Worm (Caenorhabditis elegans) whole organism, young adult: Measurements from ENCODE around the gene acr-20.

Source experiments
- B0019.2 ChIP-seq: fragments of 200-800 bp; sonication (Bioruptor generic); conservative IDR thresholded peaks from 2 replicates; pipeline ENCODE4 v1.3.6; 2022; ENCODE audit warnings: missing genetic modification reagents, missing genetic modification characterization, missing compliant biosample characterization
- F49E8.2 ChIP-seq: sonication (generic microtip); optimal IDR thresholded peaks from 3 replicates; lab custom pipeline; 2017; ENCODE audit warnings: missing genetic modification characterization, mild to moderate bottlenecking, missing compliant biosample characterization, antibody characterized with exemption, moderate library complexity; ENCODE audit not compliant: insufficient read depth
- F52B5.7 ChIP-seq: sonication (generic microtip); optimal IDR thresholded peaks from 2 replicates; lab custom pipeline; 2016; ENCODE audit warnings: mild to moderate bottlenecking, missing genetic modification characterization, missing compliant biosample characterization
- Y53G8AR.9 ChIP-seq: fragments of 200-800 bp; sonication (Bioruptor generic); conservative IDR thresholded peaks from 2 replicates; pipeline ENCODE4 v1.3.6; 2022; ENCODE audit warnings: missing genetic modification reagents, missing genetic modification characterization, missing compliant biosample characterization
- Y79H2A.3 ChIP-seq: fragments of 200-800 bp; sonication (Bioruptor generic); conservative IDR thresholded peaks from 2 replicates; pipeline ENCODE4 v1.3.6; 2022; ENCODE audit warnings: missing genetic modification reagents, missing genetic modification characterization, missing compliant biosample characterization
- ZK185.1 ChIP-seq: sonication (generic microtip); optimal IDR thresholded peaks from 2 replicates; lab custom pipeline; 2016; ENCODE audit warnings: mild to moderate bottlenecking, missing genetic modification characterization, missing compliant biosample characterization; ENCODE audit not compliant: poor library complexity, severe bottlenecking
- ama-1 ChIP-seq, 3 experiments: fragments of 150-350 bp in 1 of 3; sonication (generic microtip) in 2 of 3; optimal IDR thresholded peaks; 2 replicates each; lab custom pipeline; 2014 to 2018; ENCODE audit warnings: missing biosample characterization in 2 of 3, missing genetic modification characterization in 2 of 3, missing genetic modification reagents in 2 of 3
- attf-6 ChIP-seq: fragments of 200-800 bp; sonication (Bioruptor generic); IDR thresholded peaks from 2 replicates; pipeline ENCODE4 v1.3.6; 2022; ENCODE audit warnings: missing genetic modification reagents, missing genetic modification characterization, missing compliant biosample characterization
- cebp-1 ChIP-seq, 2 experiments: fragments of 200-800 bp in 1 of 2; sonication (Bioruptor generic) in 1 of 2; sonication (generic microtip) in 1 of 2; IDR thresholded peaks in 1 of 2; optimal IDR thresholded peaks in 1 of 2; 2 replicates each; pipeline versions ENCODE4 v1.3.6 to Lab custom; 2017 to 2022; ENCODE audit warnings: missing compliant biosample characterization in 2 of 2, missing genetic modification characterization in 2 of 2, mild to moderate bottlenecking in 1 of 2, missing genetic modification reagents in 1 of 2, moderate library complexity in 1 of 2
- ceh-27 ChIP-seq: fragments of 200-800 bp; sonication (Bioruptor generic); optimal IDR thresholded peaks from 2 replicates; lab custom pipeline; 2018; ENCODE audit warnings: mild to moderate bottlenecking, missing genetic modification characterization, moderate library complexity, missing compliant biosample characterization
- ceh-58 ChIP-seq: fragments of 200-800 bp; sonication (Bioruptor generic); IDR thresholded peaks from 2 replicates; pipeline ENCODE4 v1.3.6; 2022; ENCODE audit warnings: missing genetic modification characterization, missing compliant biosample characterization
- ceh-79 ChIP-seq: sonication (generic microtip); optimal IDR thresholded peaks from 2 replicates; lab custom pipeline; 2017; ENCODE audit warnings: mild to moderate bottlenecking, missing genetic modification characterization, missing compliant biosample characterization
- die-1 ChIP-seq: sonication (generic microtip); optimal IDR thresholded peaks from 2 replicates; lab custom pipeline; 2016; ENCODE audit warnings: missing genotype, mild to moderate bottlenecking, missing genetic modification characterization, missing compliant biosample characterization
- dpl-1 ChIP-seq: fragments of 150-350 bp; optimal IDR thresholded peaks from 2 replicates; lab custom pipeline; 2014; ENCODE audit warnings: missing biosample characterization, missing genetic modification reagents, missing genetic modification characterization
- gei-17 ChIP-seq: fragments of 200-800 bp; sonication (Bioruptor generic); optimal IDR thresholded peaks from 2 replicates; lab custom pipeline; 2018; ENCODE audit warnings: mild to moderate bottlenecking, missing genetic modification characterization, missing compliant biosample characterization
- him-1 ChIP-seq: sonication (generic microtip); optimal IDR thresholded peaks from 2 replicates; lab custom pipeline; 2016; ENCODE audit warnings: missing genotype, missing genetic modification reagents, missing genetic modification characterization, missing compliant biosample characterization
- hmg-1.2 ChIP-seq: fragments of 200-800 bp; sonication (Bioruptor generic); IDR thresholded peaks from 2 replicates; pipeline ENCODE4 v1.3.6; 2022; ENCODE audit warnings: missing genetic modification reagents, missing genetic modification characterization, missing compliant biosample characterization
- hmg-20 ChIP-seq: fragments of 200-800 bp; sonication (Bioruptor generic); IDR thresholded peaks from 2 replicates; pipeline ENCODE4 v1.3.6; 2022; ENCODE audit warnings: missing genetic modification reagents, missing genetic modification characterization, missing compliant biosample characterization
- let-607 ChIP-seq, 2 experiments: fragments of 200-800 bp in 1 of 2; sonication (Bioruptor generic) in 1 of 2; sonication (generic microtip) in 1 of 2; optimal IDR thresholded peaks; 2 replicates each; lab custom pipeline; 2016 to 2018; ENCODE audit warnings: mild to moderate bottlenecking in 2 of 2, missing compliant biosample characterization in 2 of 2, missing genetic modification characterization in 2 of 2, moderate library complexity in 2 of 2, missing genotype in 1 of 2
- lin-26 ChIP-seq: fragments of 200-800 bp; sonication (Bioruptor generic); IDR thresholded peaks from 2 replicates; pipeline ENCODE4 v1.3.6; 2022; ENCODE audit warnings: missing genetic modification reagents, missing genetic modification characterization, missing compliant biosample characterization
- lin-40 ChIP-seq: sonication (generic microtip); optimal IDR thresholded peaks from 2 replicates; lab custom pipeline; 2016; ENCODE audit warnings: missing genetic modification characterization, mild to moderate bottlenecking, missing compliant biosample characterization, missing genotype, missing genetic modification reagents
- lin-54 ChIP-seq: fragments of 200-800 bp; sonication (Bioruptor generic); optimal IDR thresholded peaks from 2 replicates; lab custom pipeline; 2018; ENCODE audit warnings: mild to moderate bottlenecking, missing genetic modification characterization, missing compliant biosample characterization
- lsl-1 ChIP-seq: fragments of 200-800 bp; sonication (Bioruptor generic); optimal IDR thresholded peaks from 2 replicates; lab custom pipeline; 2018; ENCODE audit warnings: mild to moderate bottlenecking, missing genetic modification characterization, moderate library complexity, missing compliant biosample characterization
- lsy-27 ChIP-seq: sonication (generic microtip); optimal IDR thresholded peaks from 2 replicates; lab custom pipeline; 2017; ENCODE audit warnings: missing genetic modification characterization, mild to moderate bottlenecking, missing compliant biosample characterization, antibody characterized with exemption, missing genotype, borderline replicate concordance; ENCODE audit not compliant: insufficient read depth
- madf-10 ChIP-seq: sonication (generic microtip); optimal IDR thresholded peaks from 2 replicates; lab custom pipeline; 2016; ENCODE audit warnings: mild to moderate bottlenecking, missing genetic modification characterization, missing compliant biosample characterization
- madf-3 ChIP-seq: fragments of 200-800 bp; sonication (Bioruptor generic); IDR thresholded peaks from 2 replicates; pipeline ENCODE4 v1.3.6; 2022; ENCODE audit warnings: missing genetic modification reagents, missing genetic modification characterization, missing compliant biosample characterization
- mel-28 ChIP-seq: sonication (generic microtip); optimal IDR thresholded peaks from 2 replicates; lab custom pipeline; 2016; ENCODE audit warnings: borderline replicate concordance, mild to moderate bottlenecking, missing genetic modification characterization, missing compliant biosample characterization
- mxl-1 ChIP-seq: sonication (generic microtip); optimal IDR thresholded peaks from 2 replicates; lab custom pipeline; 2016; ENCODE audit warnings: missing genetic modification characterization, missing compliant biosample characterization
- nfya-2 ChIP-seq: fragments of 200-800 bp; sonication (Bioruptor generic); IDR thresholded peaks from 2 replicates; pipeline ENCODE4 v1.3.6; 2022; ENCODE audit warnings: missing genetic modification reagents, missing genetic modification characterization, missing compliant biosample characterization
- nfyb-1 ChIP-seq: fragments of 200-800 bp; sonication (Bioruptor generic); IDR thresholded peaks from 2 replicates; pipeline ENCODE4 v1.3.6; 2022; ENCODE audit warnings: missing genetic modification reagents, missing genetic modification characterization, missing compliant biosample characterization
- nhr-27 ChIP-seq: fragments of 200-800 bp; sonication (Bioruptor generic); optimal IDR thresholded peaks from 2 replicates; lab custom pipeline; 2018; ENCODE audit warnings: mild to moderate bottlenecking, missing genetic modification characterization, moderate library complexity, missing compliant biosample characterization
- nhr-80 ChIP-seq: sonication (generic microtip); optimal IDR thresholded peaks from 2 replicates; lab custom pipeline; 2016; ENCODE audit warnings: missing genetic modification characterization, missing compliant biosample characterization
- pha-4 ChIP-seq: fragments of 150-350 bp; sonication (generic microtip); optimal IDR thresholded peaks from 2 replicates; lab custom pipeline; 2014; ENCODE audit warnings: missing biosample characterization, missing genetic modification reagents, missing genetic modification characterization
- rcor-1 ChIP-seq: fragments of 200-800 bp; sonication (Bioruptor generic); IDR thresholded peaks from 2 replicates; pipeline ENCODE4 v1.3.6; 2022; ENCODE audit warnings: missing genetic modification reagents, missing genetic modification characterization, missing compliant biosample characterization
- sdz-38 ChIP-seq: sonication (generic microtip); optimal IDR thresholded peaks from 2 replicates; lab custom pipeline; 2016; ENCODE audit warnings: missing genotype, missing genetic modification characterization, missing compliant biosample characterization
- sea-2 ChIP-seq: fragments of 200-800 bp; sonication (Bioruptor generic); IDR thresholded peaks from 2 replicates; pipeline ENCODE4 v1.3.6; 2022; ENCODE audit warnings: missing genetic modification characterization, missing compliant biosample characterization
- snpc-1.1 ChIP-seq: sonication (generic microtip); optimal IDR thresholded peaks from 2 replicates; lab custom pipeline; 2017; ENCODE audit warnings: missing genetic modification characterization, mild to moderate bottlenecking, missing compliant biosample characterization, antibody characterized with exemption, moderate library complexity, missing genotype, missing genetic modification reagents; ENCODE audit not compliant: insufficient read depth
- somi-1 ChIP-seq: fragments of 200-800 bp; sonication (Bioruptor generic); optimal IDR thresholded peaks from 2 replicates; lab custom pipeline; 2018; ENCODE audit warnings: mild to moderate bottlenecking, missing genetic modification characterization, missing compliant biosample characterization
- ztf-26 ChIP-seq: sonication (generic microtip); optimal IDR thresholded peaks from 2 replicates; lab custom pipeline; 2017; ENCODE audit warnings: missing genetic modification characterization, missing compliant biosample characterization
- ztf-6 ChIP-seq: fragments of 200-800 bp; sonication (Bioruptor generic); IDR thresholded peaks from 2 replicates; pipeline ENCODE4 v1.3.6; 2022; ENCODE audit warnings: missing genetic modification reagents, missing genetic modification characterization, missing compliant biosample characterization

The acr-20 gene

ce11 chrII:14404741-14405488, 27.2 kb upstream of the acr-20 start (continued):
- TF ChIP-seq B0019.2 (GFP tag; lab: Robert Waterston, UW) (no peak), F49E8.2 (tag; lab: Kevin White, UChicago) (no peak), lin-40 (tag; lab: Kevin White, UChicago) (peak; percentile 69)

DNA sequence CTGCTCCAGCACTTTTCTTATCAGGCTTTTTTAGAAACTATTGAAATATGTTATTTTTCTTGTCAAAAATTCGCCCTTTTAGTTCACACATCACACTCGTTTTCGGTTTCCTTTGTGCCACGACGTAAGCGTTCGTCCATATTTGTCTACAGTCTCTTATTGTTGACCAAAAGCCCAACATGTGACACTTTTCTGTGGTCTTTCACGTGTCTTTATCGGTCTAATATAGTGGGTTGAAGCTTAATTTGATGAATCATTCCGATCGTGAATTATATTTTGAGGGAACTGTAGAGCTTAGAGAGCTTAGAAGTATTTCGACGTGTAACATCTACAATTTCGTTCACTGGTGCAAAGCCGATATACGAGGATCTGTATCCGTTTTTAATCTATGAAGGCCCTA, 26.6 kb upstream of the acr-20 start:
- no peak for TF ChIP-seq cebp-1 (GFP tag; IDR thresholded peaks at IDR 0.05; lab: Robert Waterston, UW)
- peak; percentile 14 for TF ChIP-seq cebp-1 (tag; optimal IDR thresholded peaks at IDR 0.05; lab: Kevin White, UChicago)
- no peak for TF ChIP-seq ztf-26 (tag; lab: Kevin White, UChicago)
- TF ChIP-seq lsl-1 (GFP tag; lab: Kevin White, UChicago): no peak
- TF ChIP-seq nhr-80 (tag; lab: Kevin White, UChicago): peak; percentile 9
- TF ChIP-seq pha-4: peak; percentile 21

ce11 chrII:14401098-14401497, 23.4 kb upstream of the acr-20 start:
- TF ChIP-seq Y53G8AR.9 (0 out of 2 replicates have a peak, but pooled peaks have one; percentile 15), ZK185.1 (tag; lab: Kevin White, UChicago) (no peak), ceh-27 (no peak), lin-54 (GFP tag; lab: Kevin White, UChicago) (no peak), attf-6 (GFP tag; lab: Robert Waterston, UW) (no peak), ama-1 (optimal IDR thresholded peaks at IDR 0.05; lab: Kevin White, UChicago) (peak; percentile 26), ama-1 (GFP tag; optimal IDR thresholded peaks at IDR 0.05; lab: Kevin White, UChicago) (no peak), madf-10 (no peak), pha-4 (no peak)

- peak; percentile 49 for TF ChIP-seq nhr-80 (tag; lab: Kevin White, UChicago)
- peak; percentile 60 for TF ChIP-seq ZK185.1 (tag; lab: Kevin White, UChicago)
- TF ChIP-seq gei-17 (GFP tag; lab: Kevin White, UChicago): no peak
- TF ChIP-seq die-1 (tag; lab: Kevin White, UChicago): no peak
- TF ChIP-seq ceh-58 (GFP tag; lab: Robert Waterston, UW): no peak
- TF ChIP-seq lin-26 (GFP tag; lab: Robert Waterston, UW): no peak
- TF ChIP-seq dpl-1 (GFP tag; lab: Kevin White, UChicago): peak; percentile 41
- TF ChIP-seq lin-54 (GFP tag; lab: Kevin White, UChicago): peak; percentile 68
- TF ChIP-seq Y79H2A.3 (GFP tag; lab: Robert Waterston, UW): no peak
- no peak for TF ChIP-seq sdz-38 (tag; lab: Kevin White, UChicago)
- TF ChIP-seq madf-3 (GFP tag; lab: Robert Waterston, UW): peak; percentile 98
- TF ChIP-seq hmg-1.2 (GFP tag; lab: Robert Waterston, UW): peak; percentile 54
- TF ChIP-seq somi-1 (GFP tag; lab: Kevin White, UChicago): no peak
- no peak for TF ChIP-seq snpc-1.1 (tag; lab: Kevin White, UChicago)
- peak; percentile 80 to 87 for TF ChIP-seq let-607 (tag; optimal IDR thresholded peaks at IDR 0.05; lab: Kevin White, UChicago)
- no peak for TF ChIP-seq mxl-1 (tag; lab: Kevin White, UChicago)
- TF ChIP-seq hmg-20 (GFP tag; lab: Robert Waterston, UW): no peak
- TF ChIP-seq Y53G8AR.9: no peak
- TF ChIP-seq nhr-27 (tag; lab: Kevin White, UChicago): no peak
- no peak for TF ChIP-seq sea-2 (GFP tag; lab: Robert Waterston, UW)
- no peak for TF ChIP-seq F52B5.7 (tag; lab: Kevin White, UChicago)
- no peak for TF ChIP-seq mel-28 (tag; lab: Kevin White, UChicago)
- no peak for TF ChIP-seq rcor-1 (GFP tag; lab: Robert Waterston, UW)
- TF ChIP-seq ceh-27: no peak
- no peak for TF ChIP-seq him-1 (tag; lab: Kevin White, UChicago)
- TF ChIP-seq nfya-2 (GFP tag; lab: Robert Waterston, UW): no peak
- no peak for TF ChIP-seq lsy-27
- TF ChIP-seq ceh-79 (tag; lab: Kevin White, UChicago): no peak
- no peak for TF ChIP-seq ztf-6
- TF ChIP-seq nfyb-1 (GFP tag; lab: Robert Waterston, UW): no peak
- TF ChIP-seq lsl-1 (GFP tag; lab: Kevin White, UChicago): no peak
These were observed 21.9 kb upstream of the acr-20 start for ce11 chrII:14399595-14399994.
